Worm (Caenorhabditis elegans) whole organism, mixed stage, embryonic: ENCODE results near the gene lsm-7.

Experiments used
- ces-1 ChIP-seq: fragments of 150-350 bp; optimal IDR thresholded peaks from 2 replicates; lab custom pipeline; 2014; ENCODE audit warnings: missing biosample characterization, missing genetic modification reagents, missing genetic modification characterization
- elt-3 ChIP-seq: fragments of 150-350 bp; optimal IDR thresholded peaks from 2 replicates; lab custom pipeline; 2014; ENCODE audit warnings: missing biosample characterization, missing genetic modification characterization
- lin-13 ChIP-seq: fragments of 150-350 bp; optimal IDR thresholded peaks from 2 replicates; lab custom pipeline; 2014; ENCODE audit warnings: missing biosample characterization, missing genetic modification characterization
- lin-32 ChIP-seq: fragments of 200-800 bp; sonication (Bioruptor generic); optimal IDR thresholded peaks from 2 replicates; lab custom pipeline; 2018; ENCODE audit warnings: mild to moderate bottlenecking, missing genetic modification characterization, missing compliant biosample characterization
- nhr-28 ChIP-seq: fragments of 150-350 bp; optimal IDR thresholded peaks from 2 replicates; lab custom pipeline; 2014; ENCODE audit warnings: missing biosample characterization, missing genetic modification characterization
- nhr-76 ChIP-seq: sonication (generic microtip); optimal IDR thresholded peaks from 2 replicates; lab custom pipeline; 2017; ENCODE audit warnings: missing biosample characterization, missing genetic modification characterization
- pha-4 ChIP-seq: fragments of 150-350 bp; optimal IDR thresholded peaks from 2 replicates; lab custom pipeline; 2018; ENCODE audit warnings: missing biosample characterization, missing genetic modification reagents, missing genetic modification characterization
- sem-2 ChIP-seq: fragments of 200-800 bp; sonication (Bioruptor generic); optimal IDR thresholded peaks from 2 replicates; lab custom pipeline; 2018; ENCODE audit warnings: mild to moderate bottlenecking, missing genetic modification characterization, missing compliant biosample characterization
- snpc-4 ChIP-seq: fragments of 150-350 bp; optimal IDR thresholded peaks from 2 replicates; lab custom pipeline; 2014; ENCODE audit warnings: missing biosample characterization, missing genetic modification characterization
- unc-120 ChIP-seq: sonication (generic microtip); optimal IDR thresholded peaks from 2 replicates; lab custom pipeline; 2017; ENCODE audit warnings: missing genetic modification characterization, missing compliant biosample characterization; ENCODE audit not compliant: poor library complexity, severe bottlenecking
- unc-39 ChIP-seq: fragments of 150-350 bp; optimal IDR thresholded peaks from 2 replicates; lab custom pipeline; 2014; ENCODE audit warnings: missing biosample characterization, missing genetic modification characterization
- unc-62 ChIP-seq: fragments of 150-350 bp; optimal IDR thresholded peaks from 2 replicates; lab custom pipeline; 2014; ENCODE audit warnings: missing biosample characterization, missing genetic modification reagents, missing genetic modification characterization
- ztf-11 ChIP-seq: fragments of 150-350 bp; optimal IDR thresholded peaks from 2 replicates; lab custom pipeline; 2014; ENCODE audit warnings: missing biosample characterization, missing genetic modification characterization

DNA sequence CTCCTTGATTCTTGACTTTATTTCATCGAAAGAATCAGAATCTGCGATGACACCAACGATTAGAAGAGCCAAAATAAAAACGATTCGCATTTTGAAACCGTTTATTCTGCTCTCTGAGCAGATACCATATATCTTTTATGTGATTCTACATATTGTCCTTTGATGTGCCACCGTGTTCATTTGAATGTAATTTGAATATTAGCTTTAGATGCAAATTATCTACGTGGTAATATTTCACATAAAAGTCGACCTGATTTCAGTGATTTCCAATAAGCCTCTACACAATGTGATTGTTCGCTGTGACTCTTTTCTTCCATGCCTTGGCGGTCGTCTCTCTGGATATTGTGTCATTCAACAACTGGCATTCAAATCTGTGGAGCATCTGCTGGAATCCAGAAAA is 34.2 kb upstream of the lsm-7 start, which contains the start of the genes F13E9.9 and F13E9.19:
- TF ChIP-seq sem-2 (GFP tag; lab: Kevin White, UChicago): no peak
- TF ChIP-seq pha-4 (tag; lab: Kevin White, UChicago): no peak
- no peak for TF ChIP-seq ztf-11 (tag; lab: Kevin White, UChicago)
- no peak for TF ChIP-seq nhr-76 (tag; lab: Kevin White, UChicago)
- no peak for TF ChIP-seq unc-120 (tag; lab: Kevin White, UChicago)
- no peak for TF ChIP-seq lin-13
- TF ChIP-seq unc-39 (tag; lab: Kevin White, UChicago): no peak
- no peak for TF ChIP-seq lin-32 (GFP tag; lab: Kevin White, UChicago)
- TF ChIP-seq elt-3 (tag; lab: Kevin White, UChicago): no peak
- TF ChIP-seq ces-1: no peak
- TF ChIP-seq snpc-4: no peak
- TF ChIP-seq unc-62: no peak
- no peak for TF ChIP-seq nhr-28 (tag; lab: Kevin White, UChicago)
